Fruit fly (Drosophila melanogaster) whole organism, prepupa: ENCODE results near the gene Yp3.
A peak's percentile ranks its signal among the peaks of the same experiment; 100 is the strongest.

Experiments
- Blimp-1 ChIP-seq: fragments of 200-800 bp; sonication (Bioruptor generic); optimal IDR thresholded peaks from 3 replicates; lab custom pipeline; 2017; ENCODE audit warnings: missing biosample characterization, missing genetic modification characterization, mild to moderate bottlenecking, moderate library complexity, missing genetic modification reagents
- CG10631 ChIP-seq: fragments of 200-800 bp; sonication (Bioruptor generic); optimal IDR thresholded peaks from 2 replicates; lab custom pipeline; 2016; ENCODE audit warnings: missing biosample characterization, missing genetic modification characterization
- CG10669 ChIP-seq: fragments of 200-800 bp; sonication (Bioruptor generic); optimal IDR thresholded peaks from 3 replicates; lab custom pipeline; 2018; ENCODE audit warnings: missing biosample characterization, mild to moderate bottlenecking, missing genetic modification characterization, moderate library complexity
- CG11762 ChIP-seq: fragments of 200-800 bp; sonication (Bioruptor generic); optimal IDR thresholded peaks from 3 replicates; lab custom pipeline; 2016; ENCODE audit warnings: missing biosample characterization, missing genetic modification characterization; ENCODE audit not compliant: insufficient read depth
- CG11902 ChIP-seq: fragments of 200-800 bp; sonication (Bioruptor generic); optimal IDR thresholded peaks from 3 replicates; lab custom pipeline; 2016; ENCODE audit warnings: missing biosample characterization, missing genetic modification characterization
- CG15336 ChIP-seq: fragments of 200-800 bp; sonication (Bioruptor generic); IDR thresholded peaks from 2 replicates; pipeline ENCODE4 v1.3.6; 2022; ENCODE audit warnings: missing biosample characterization, missing genetic modification characterization
- CG3032 ChIP-seq: fragments of 200-800 bp; optimal IDR thresholded peaks from 2 replicates; lab custom pipeline; 2019; ENCODE audit warnings: missing biosample characterization, mild to moderate bottlenecking, missing genetic modification characterization, moderate library complexity
- CG31627 ChIP-seq: fragments of 200-800 bp; sonication (Bioruptor generic); optimal IDR thresholded peaks from 3 replicates; lab custom pipeline; 2016; ENCODE audit warnings: missing biosample characterization, missing genetic modification characterization
- CG32006 ChIP-seq: fragments of 200-800 bp; sonication (Bioruptor generic); optimal IDR thresholded peaks from 3 replicates; lab custom pipeline; 2017; ENCODE audit warnings: missing biosample characterization, mild to moderate bottlenecking, missing genetic modification characterization
- CG34406 ChIP-seq: fragments of 200-800 bp; sonication (Bioruptor generic); optimal IDR thresholded peaks from 3 replicates; lab custom pipeline; 2016; ENCODE audit warnings: missing biosample characterization, missing genetic modification characterization
- CG3919 ChIP-seq: fragments of 200-800 bp; sonication (Bioruptor generic); optimal IDR thresholded peaks from 3 replicates; lab custom pipeline; 2016; ENCODE audit warnings: missing biosample characterization, missing genetic modification characterization
- CG6163 ChIP-seq: fragments of 200-800 bp; sonication (Bioruptor generic); IDR thresholded peaks from 3 replicates; pipeline ENCODE4 v1.3.6; 2022; ENCODE audit warnings: missing biosample characterization, missing genetic modification characterization
- CG6276 ChIP-seq: fragments of 200-800 bp; sonication (Bioruptor generic); optimal IDR thresholded peaks from 2 replicates; lab custom pipeline; 2017; ENCODE audit warnings: missing biosample characterization, mild to moderate bottlenecking, missing genetic modification characterization
- CG6792 ChIP-seq: fragments of 200-800 bp; sonication (Bioruptor generic); optimal IDR thresholded peaks from 3 replicates; lab custom pipeline; 2016; ENCODE audit warnings: missing biosample characterization, missing genetic modification characterization
- CG6808 ChIP-seq: fragments of 200-800 bp; sonication (Bioruptor generic); optimal IDR thresholded peaks from 3 replicates; lab custom pipeline; 2017; ENCODE audit warnings: missing biosample characterization, missing genetic modification characterization, mild to moderate bottlenecking, moderate library complexity, missing genetic modification reagents
- CG6854 ChIP-seq: fragments of 200-800 bp; sonication (Bioruptor generic); optimal IDR thresholded peaks from 2 replicates; lab custom pipeline; 2017; ENCODE audit warnings: missing biosample characterization, mild to moderate bottlenecking, missing genetic modification characterization
- CG7368 ChIP-seq: fragments of 200-800 bp; sonication (Bioruptor generic); optimal IDR thresholded peaks from 3 replicates; lab custom pipeline; 2016; ENCODE audit warnings: missing biosample characterization, missing genetic modification characterization
- CG8119 ChIP-seq: fragments of 200-800 bp; sonication (Bioruptor generic); IDR thresholded peaks from 3 replicates; pipeline ENCODE4 v1.3.6; 2022; ENCODE audit warnings: missing biosample characterization, missing genetic modification characterization
- CG8319 ChIP-seq: fragments of 200-800 bp; sonication (Bioruptor generic); optimal IDR thresholded peaks from 3 replicates; lab custom pipeline; 2016; ENCODE audit warnings: missing biosample characterization, missing genetic modification characterization
- CG8632 ChIP-seq: fragments of 200-800 bp; sonication (Bioruptor generic); optimal IDR thresholded peaks from 3 replicates; lab custom pipeline; 2016; ENCODE audit warnings: missing biosample characterization, missing genetic modification characterization
- CG9139 ChIP-seq: fragments of 200-800 bp; sonication (Bioruptor generic); optimal IDR thresholded peaks from 3 replicates; lab custom pipeline; 2017; ENCODE audit warnings: missing biosample characterization, mild to moderate bottlenecking, missing genetic modification characterization
- Eip75B ChIP-seq: fragments of 200-800 bp; sonication (Bioruptor generic); optimal IDR thresholded peaks from 3 replicates; lab custom pipeline; 2016; ENCODE audit warnings: missing biosample characterization, missing genetic modification characterization
- Eip78C ChIP-seq: fragments of 200-800 bp; sonication (Bioruptor generic); peaks from one replicate; lab custom pipeline; 2016; ENCODE audit warnings: missing biosample characterization, missing genetic modification characterization
- Eip93F ChIP-seq: fragments of 200-800 bp; sonication (Bioruptor generic); optimal IDR thresholded peaks from 2 replicates; lab custom pipeline; 2016; ENCODE audit warnings: missing biosample characterization, mild to moderate bottlenecking, missing genetic modification characterization
- Ets21C ChIP-seq: fragments of 200-800 bp; sonication (Bioruptor generic); optimal IDR thresholded peaks from 3 replicates; lab custom pipeline; 2016; ENCODE audit warnings: missing biosample characterization, missing genetic modification characterization
- Ets96B ChIP-seq: fragments of 200-800 bp; optimal IDR thresholded peaks from 2 replicates; lab custom pipeline; 2019; ENCODE audit warnings: missing biosample characterization, mild to moderate bottlenecking, missing genetic modification characterization, moderate library complexity
- Gug ChIP-seq: fragments of 200-800 bp; sonication (Bioruptor generic); IDR thresholded peaks from 2 replicates; pipeline ENCODE4 v1.3.6; 2022; ENCODE audit warnings: missing biosample characterization, missing genetic modification characterization
- Hr39 ChIP-seq: fragments of 200-800 bp; sonication (Bioruptor generic); optimal IDR thresholded peaks from 2 replicates; lab custom pipeline; 2016; ENCODE audit warnings: missing biosample characterization, missing genetic modification characterization
- Hr4 ChIP-seq: fragments of 200-800 bp; sonication (Bioruptor generic); optimal IDR thresholded peaks from 3 replicates; lab custom pipeline; 2016; ENCODE audit warnings: missing biosample characterization, missing genetic modification characterization
- OdsH ChIP-seq: fragments of 200-800 bp; sonication (Bioruptor generic); optimal IDR thresholded peaks from 3 replicates; lab custom pipeline; 2016; ENCODE audit warnings: missing biosample characterization, missing genetic modification characterization
- Smox ChIP-seq: fragments of 200-800 bp; sonication (Bioruptor generic); optimal IDR thresholded peaks from 3 replicates; lab custom pipeline; 2016; ENCODE audit warnings: missing biosample characterization, missing genetic modification characterization
- Sox102F ChIP-seq: fragments of 200-800 bp; sonication (Bioruptor generic); optimal IDR thresholded peaks from 2 replicates; lab custom pipeline; 2016; ENCODE audit warnings: missing biosample characterization, mild to moderate bottlenecking, missing genetic modification characterization
- Sox14 ChIP-seq: fragments of 200-800 bp; sonication (Bioruptor generic); optimal IDR thresholded peaks from 3 replicates; lab custom pipeline; 2016; ENCODE audit warnings: missing biosample characterization, missing genetic modification characterization
- achi ChIP-seq: fragments of 200-800 bp; sonication (Bioruptor generic); optimal IDR thresholded peaks from 3 replicates; lab custom pipeline; 2016; ENCODE audit warnings: missing biosample characterization, missing genetic modification characterization
- acj6 ChIP-seq: fragments of 200-800 bp; sonication (Bioruptor generic); optimal IDR thresholded peaks from 3 replicates; lab custom pipeline; 2016; ENCODE audit warnings: missing biosample characterization, missing genetic modification characterization
- cyc ChIP-seq: fragments of 200-800 bp; sonication (Bioruptor generic); optimal IDR thresholded peaks from 3 replicates; lab custom pipeline; 2016; ENCODE audit warnings: missing biosample characterization, missing genetic modification characterization
- dac ChIP-seq: fragments of 200-800 bp; sonication (Bioruptor generic); optimal IDR thresholded peaks from 2 replicates; lab custom pipeline; 2017; ENCODE audit warnings: missing biosample characterization, mild to moderate bottlenecking, missing genetic modification characterization
- dsx ChIP-seq: fragments of 200-800 bp; optimal IDR thresholded peaks from 3 replicates; lab custom pipeline; 2019; ENCODE audit warnings: missing biosample characterization, mild to moderate bottlenecking, missing genetic modification characterization, moderate library complexity; ENCODE audit not compliant: poor library complexity, severe bottlenecking
- esn ChIP-seq: fragments of 200-800 bp; sonication (Bioruptor generic); optimal IDR thresholded peaks from 2 replicates; lab custom pipeline; 2016; ENCODE audit warnings: missing biosample characterization, mild to moderate bottlenecking, missing genetic modification characterization, moderate library complexity
- fd59A ChIP-seq: fragments of 200-800 bp; sonication (Bioruptor generic); optimal IDR thresholded peaks from 2 replicates; lab custom pipeline; 2017; ENCODE audit warnings: missing biosample characterization, mild to moderate bottlenecking, missing genetic modification characterization, missing genetic modification reagents
- fd85E ChIP-seq: fragments of 200-800 bp; sonication (Bioruptor generic); optimal IDR thresholded peaks from 3 replicates; lab custom pipeline; 2016; ENCODE audit warnings: missing biosample characterization, missing genetic modification characterization
- lz ChIP-seq: fragments of 200-800 bp; sonication (Bioruptor generic); optimal IDR thresholded peaks from 3 replicates; lab custom pipeline; 2016; ENCODE audit warnings: missing biosample characterization, missing genetic modification characterization
- net ChIP-seq: fragments of 200-800 bp; sonication (Bioruptor generic); optimal IDR thresholded peaks from 3 replicates; lab custom pipeline; 2016; ENCODE audit warnings: missing biosample characterization, missing genetic modification characterization
- spab ChIP-seq: fragments of 200-800 bp; sonication (Bioruptor generic); optimal IDR thresholded peaks from 2 replicates; lab custom pipeline; 2017; ENCODE audit warnings: missing biosample characterization, mild to moderate bottlenecking, missing genetic modification characterization, missing genetic modification reagents
- ss ChIP-seq, 2 experiments: fragments of 200-800 bp; sonication (Bioruptor generic); optimal IDR thresholded peaks; 2 replicates in 1 of 2; 3 replicates in 1 of 2; lab custom pipeline; 2017 to 2018; ENCODE audit warnings: mild to moderate bottlenecking in 2 of 2, missing biosample characterization in 2 of 2, missing genetic modification characterization in 2 of 2, moderate library complexity in 1 of 2
- svp ChIP-seq: fragments of 200-800 bp; sonication (Bioruptor generic); peaks from one replicate; lab custom pipeline; 2016; ENCODE audit warnings: missing biosample characterization, missing genetic modification characterization
- topi ChIP-seq: fragments of 200-800 bp; sonication (Bioruptor generic); optimal IDR thresholded peaks from 3 replicates; lab custom pipeline; 2016; ENCODE audit warnings: missing biosample characterization, missing genetic modification characterization
- vri ChIP-seq: fragments of 200-800 bp; sonication (Bioruptor generic); optimal IDR thresholded peaks from 3 replicates; lab custom pipeline; 2016; ENCODE audit warnings: missing biosample characterization, mild to moderate bottlenecking, missing genetic modification characterization

Gene Yp3

dm6 chrX:13747052-13747451 is 12.3 kb upstream of the Yp3 start (continued):
- TF ChIP-seq CG11902 (GFP tag; lab: Kevin White, UChicago) (no peak), dsx (no peak), svp (GFP tag; lab: Kevin White, UChicago) (peak; percentile 66), CG8319 (GFP tag; lab: Kevin White, UChicago) (no peak), Sox102F (GFP tag; lab: Kevin White, UChicago) (peak; percentile 24), CG10669 (GFP tag; lab: Kevin White, UChicago) (no peak), CG6808 (no peak), Eip78C (peak; percentile 77), CG6163 (0 out of 3 replicates have a peak, but pooled peaks have one; percentile 6), Hr39 (GFP tag; lab: Kevin White, UChicago) (no peak), Eip93F (peak; percentile 28), OdsH (GFP tag; lab: Kevin White, UChicago) (no peak), CG6854 (peak; percentile 46), Smox (no peak), lz (no peak), CG8119 (peak; percentile 41; the same call in 1 of the 3 replicates), achi (GFP tag; lab: Kevin White, UChicago) (no peak), cyc (GFP tag; lab: Kevin White, UChicago) (no peak), spab (GFP tag; lab: Kevin White, UChicago) (no peak), Hr4 (no peak), vri (GFP tag; lab: Kevin White, UChicago) (peak; percentile 92), Gug (GFP tag; lab: Robert Waterston, UW) (no peak), CG6276 (GFP tag; lab: Kevin White, UChicago) (no peak), ss (GFP tag; optimal IDR thresholded peaks at IDR 0.05; lab: Kevin White, UChicago) (no peak), Ets96B (tag; lab: Kevin White, UChicago) (no peak), CG34406 (no peak)

- TF ChIP-seq CG6808: no peak
- TF ChIP-seq CG10631: peak; percentile 16
- TF ChIP-seq Smox: no peak
- TF ChIP-seq CG11762: peak; percentile 27
- peak; percentile 84 for TF ChIP-seq Eip78C
- TF ChIP-seq Hr4: peak; percentile 54
- peak; percentile 26 for TF ChIP-seq CG9139
- TF ChIP-seq fd85E (GFP tag; lab: Kevin White, UChicago): no peak
- TF ChIP-seq Gug (GFP tag; lab: Robert Waterston, UW): peak; percentile 47; the same call in 1 of the 2 replicates
- peak; percentile 11 for TF ChIP-seq Sox14 (GFP tag; lab: Kevin White, UChicago)
- no peak for TF ChIP-seq Blimp-1 (GFP tag; lab: Kevin White, UChicago)
- TF ChIP-seq esn (GFP tag; lab: Kevin White, UChicago): peak; percentile 5
- no peak for TF ChIP-seq topi (GFP tag; lab: Kevin White, UChicago)
- TF ChIP-seq fd59A: peak; percentile 9
- no peak for TF ChIP-seq CG3919 (GFP tag; lab: Kevin White, UChicago)
- TF ChIP-seq Sox102F (GFP tag; lab: Kevin White, UChicago): no peak
- no peak for TF ChIP-seq CG8632
- no peak for TF ChIP-seq CG7368 (GFP tag; lab: Kevin White, UChicago)
- TF ChIP-seq CG6276 (GFP tag; lab: Kevin White, UChicago): peak; percentile 72
- TF ChIP-seq dac (GFP tag; lab: Kevin White, UChicago): peak; percentile 55
- TF ChIP-seq Ets21C: no peak
- TF ChIP-seq net (GFP tag; lab: Kevin White, UChicago): peak; percentile 30
- TF ChIP-seq CG3032 (tag; lab: Kevin White, UChicago): peak; percentile 56
- TF ChIP-seq ss (GFP tag; optimal IDR thresholded peaks at IDR 0.05; lab: Kevin White, UChicago): peak; percentile 68 to 83
- TF ChIP-seq CG31627 (GFP tag; lab: Kevin White, UChicago): peak; percentile 2
- TF ChIP-seq acj6 (GFP tag; lab: Kevin White, UChicago): peak; percentile 39
- TF ChIP-seq Eip75B (GFP tag; lab: Kevin White, UChicago): no peak
- peak; percentile 80 for TF ChIP-seq CG32006 (GFP tag; lab: Kevin White, UChicago)
- peak; percentile 13 for TF ChIP-seq lz
- TF ChIP-seq CG15336: peak; percentile 77
- peak; percentile 3 for TF ChIP-seq CG34406
- peak; percentile 23 for TF ChIP-seq spab (GFP tag; lab: Kevin White, UChicago)
- TF ChIP-seq CG6792 (GFP tag; lab: Kevin White, UChicago): no peak
Observed at dm6 chrX:13747635-13748467, 11.5 kb upstream of the Yp3 start.
